Worm (Caenorhabditis elegans) whole organism, L2 larva: ENCODE data around the gene C55A6.10.

ENCODE experiments used
- C34F6.9 ChIP-seq: fragments of 150-350 bp; optimal IDR thresholded peaks from 2 replicates; lab custom pipeline; 2014; ENCODE audit warnings: missing biosample characterization, missing genetic modification characterization
- F13H6.1 ChIP-seq: sonication (generic microtip); optimal IDR thresholded peaks from 2 replicates; lab custom pipeline; 2016; ENCODE audit warnings: missing genetic modification characterization, missing compliant biosample characterization
- R02D3.7 ChIP-seq: fragments of 150-350 bp; optimal IDR thresholded peaks from 2 replicates; lab custom pipeline; 2014; ENCODE audit warnings: missing biosample characterization, missing genetic modification characterization
- Y55F3AM.14 ChIP-seq: fragments of 200-800 bp; sonication (Bioruptor generic); optimal IDR thresholded peaks from 2 replicates; lab custom pipeline; 2018; ENCODE audit warnings: mild to moderate bottlenecking, missing genetic modification characterization, missing compliant biosample characterization
- alr-1 ChIP-seq: fragments of 150-350 bp; optimal IDR thresholded peaks from 2 replicates; lab custom pipeline; 2014; ENCODE audit warnings: missing biosample characterization, missing genetic modification characterization
- ama-1 ChIP-seq: fragments of 150-350 bp; optimal IDR thresholded peaks from 2 replicates; lab custom pipeline; 2018; ENCODE audit warnings: inconsistent platforms
- blmp-1 ChIP-seq: sonication (generic microtip); optimal IDR thresholded peaks from 2 replicates; lab custom pipeline; 2017; ENCODE audit warnings: missing genetic modification characterization, mild to moderate bottlenecking, missing compliant biosample characterization, antibody characterized with exemption, moderate library complexity; ENCODE audit not compliant: insufficient read depth
- ceh-16 ChIP-seq: fragments of 150-350 bp; optimal IDR thresholded peaks from 2 replicates; lab custom pipeline; 2014; ENCODE audit warnings: missing biosample characterization, missing genetic modification characterization
- crh-2 ChIP-seq: sonication (generic microtip); optimal IDR thresholded peaks from 2 replicates; lab custom pipeline; 2017; ENCODE audit warnings: missing biosample characterization, missing genetic modification characterization
- dmd-4 ChIP-seq: sonication (generic microtip); optimal IDR thresholded peaks from 2 replicates; lab custom pipeline; 2017; ENCODE audit warnings: missing biosample characterization, missing genetic modification characterization
- egl-27 ChIP-seq: sonication (generic microtip); optimal IDR thresholded peaks from 3 replicates; lab custom pipeline; 2017; ENCODE audit warnings: missing biosample characterization, missing genetic modification reagents, missing genetic modification characterization
- elt-1 ChIP-seq: fragments of 150-350 bp; optimal IDR thresholded peaks from 2 replicates; lab custom pipeline; 2014; ENCODE audit warnings: missing biosample characterization, missing genetic modification characterization
- fos-1 ChIP-seq: fragments of 150-350 bp; optimal IDR thresholded peaks from 2 replicates; lab custom pipeline; 2014; ENCODE audit warnings: missing biosample characterization, missing genetic modification characterization
- gmeb-1 ChIP-seq: fragments of 150-350 bp; optimal IDR thresholded peaks from 2 replicates; lab custom pipeline; 2014; ENCODE audit warnings: missing biosample characterization, missing genetic modification characterization
- lin-13 ChIP-seq: fragments of 150-350 bp; optimal IDR thresholded peaks from 2 replicates; lab custom pipeline; 2014; ENCODE audit warnings: missing biosample characterization, missing genetic modification reagents, missing genetic modification characterization
- lsy-2 ChIP-seq, 2 experiments: fragments of 150-350 bp in 1 of 2; sonication (generic microtip) in 1 of 2; optimal IDR thresholded peaks; 2 replicates each; lab custom pipeline; 2014 to 2017; ENCODE audit warnings: missing biosample characterization in 2 of 2, missing genetic modification characterization in 2 of 2
- mab-5 ChIP-seq: fragments of 150-350 bp; optimal IDR thresholded peaks from 2 replicates; lab custom pipeline; 2014; ENCODE audit warnings: missing biosample characterization, missing genetic modification characterization
- mbf-1 ChIP-seq: sonication (generic microtip); optimal IDR thresholded peaks from 2 replicates; lab custom pipeline; 2017; ENCODE audit warnings: missing biosample characterization, missing genetic modification characterization
- mdl-1 ChIP-seq, 2 experiments: fragments of 150-350 bp in 1 of 2; sonication (generic microtip) in 1 of 2; optimal IDR thresholded peaks; 2 replicates each; lab custom pipeline; 2017; ENCODE audit warnings: missing biosample characterization in 2 of 2, missing genetic modification characterization in 2 of 2
- nhr-129 ChIP-seq: fragments of 150-350 bp; optimal IDR thresholded peaks from 2 replicates; lab custom pipeline; 2014; ENCODE audit warnings: missing biosample characterization, missing genetic modification characterization
- nhr-21 ChIP-seq: fragments of 150-350 bp; optimal IDR thresholded peaks from 2 replicates; lab custom pipeline; 2014; ENCODE audit warnings: missing biosample characterization, missing genetic modification characterization
- nhr-23 ChIP-seq: fragments of 150-350 bp; optimal IDR thresholded peaks from 2 replicates; lab custom pipeline; 2014; ENCODE audit warnings: missing biosample characterization, missing genetic modification reagents, missing genetic modification characterization
- nhr-25 ChIP-seq: fragments of 150-350 bp; sonication (generic microtip); optimal IDR thresholded peaks from 3 replicates; lab custom pipeline; 2014; ENCODE audit warnings: missing biosample characterization, missing genetic modification characterization
- nhr-6 ChIP-seq: fragments of 150-350 bp; optimal IDR thresholded peaks from 2 replicates; lab custom pipeline; 2014; ENCODE audit warnings: missing biosample characterization, missing genetic modification characterization
- nhr-77 ChIP-seq: fragments of 150-350 bp; optimal IDR thresholded peaks from 2 replicates; lab custom pipeline; 2014; ENCODE audit warnings: missing biosample characterization, missing genetic modification characterization
- peb-1 ChIP-seq: fragments of 150-350 bp; optimal IDR thresholded peaks from 2 replicates; lab custom pipeline; 2014; ENCODE audit warnings: missing biosample characterization, missing genetic modification characterization
- skn-1 ChIP-seq: sonication (generic microtip); optimal IDR thresholded peaks from 2 replicates; lab custom pipeline; 2017; ENCODE audit warnings: missing biosample characterization, missing genetic modification characterization
- sma-3 ChIP-seq: sonication (generic microtip); optimal IDR thresholded peaks from 2 replicates; lab custom pipeline; 2016; ENCODE audit warnings: missing genetic modification reagents, missing genetic modification characterization, missing compliant biosample characterization
- sma-9 ChIP-seq, 2 experiments: fragments of 150-350 bp in 1 of 2; sonication (generic microtip) in 1 of 2; optimal IDR thresholded peaks; 2 replicates each; lab custom pipeline; 2014 to 2016; ENCODE audit warnings: missing genetic modification characterization in 2 of 2, mild to moderate bottlenecking in 1 of 2, missing biosample characterization in 1 of 2, missing compliant biosample characterization in 1 of 2, missing genetic modification reagents in 1 of 2, moderate library complexity in 1 of 2
- snpc-4 ChIP-seq: fragments of 150-350 bp; optimal IDR thresholded peaks from 2 replicates; lab custom pipeline; 2014; ENCODE audit warnings: missing biosample characterization, missing genetic modification characterization
- unc-55 ChIP-seq: fragments of 150-350 bp; sonication (generic microtip); optimal IDR thresholded peaks from 3 replicates; lab custom pipeline; 2014; ENCODE audit warnings: missing biosample characterization, missing genetic modification reagents, missing genetic modification characterization
- unc-62 ChIP-seq: fragments of 150-350 bp; optimal IDR thresholded peaks from 2 replicates; lab custom pipeline; 2014; ENCODE audit warnings: missing biosample characterization, missing genetic modification reagents, missing genetic modification characterization
- zag-1 ChIP-seq: fragments of 150-350 bp; optimal IDR thresholded peaks from 2 replicates; lab custom pipeline; 2014; ENCODE audit warnings: missing biosample characterization, missing genetic modification characterization
- ztf-1 ChIP-seq: fragments of 200-800 bp; sonication (Bioruptor generic); conservative IDR thresholded peaks from 2 replicates; pipeline ENCODE4 v1.3.6; 2022; ENCODE audit warnings: missing genetic modification characterization, missing compliant biosample characterization
- ztf-11 ChIP-seq: sonication (generic microtip); optimal IDR thresholded peaks from 2 replicates; lab custom pipeline; 2017; ENCODE audit warnings: missing biosample characterization, missing genetic modification characterization
- ztf-4 ChIP-seq: fragments of 150-350 bp; optimal IDR thresholded peaks from 2 replicates; lab custom pipeline; 2014; ENCODE audit warnings: missing biosample characterization, missing genetic modification characterization

Gene C55A6.10

DNA sequence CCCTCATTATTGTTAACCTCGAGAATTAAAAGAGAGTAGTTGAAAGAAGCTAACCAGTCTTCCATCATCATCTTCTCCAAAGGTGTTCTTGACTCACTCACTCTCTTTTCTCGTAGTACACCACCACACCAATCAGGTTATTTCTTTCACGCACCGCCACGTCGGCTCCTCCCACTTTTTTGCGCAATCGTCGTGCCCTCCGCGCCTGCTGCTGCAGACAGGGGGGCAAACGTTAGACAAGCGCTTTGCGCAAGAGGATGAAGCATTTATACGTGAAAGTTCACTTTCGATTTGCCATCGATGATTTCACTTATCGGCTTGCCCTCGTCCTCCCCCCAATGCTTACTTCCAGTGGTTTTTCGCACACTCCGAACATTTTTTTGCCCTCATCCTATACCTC lies 20.2 kb downstream of the C55A6.10 start:
- TF ChIP-seq mab-5 (tag; lab: Kevin White, UChicago) (no peak), mdl-1 (tag; optimal IDR thresholded peaks at IDR 0.05; lab: Kevin White, UChicago) (no peak), dmd-4 (tag; lab: Kevin White, UChicago) (no peak), sma-9 (GFP tag; optimal IDR thresholded peaks at IDR 0.05; lab: Kevin White, UChicago) (no peak), sma-9 (tag; optimal IDR thresholded peaks at IDR 0.05; lab: Kevin White, UChicago) (no peak), ama-1 (lab: Kevin White, UChicago) (no peak), nhr-129 (no peak), F13H6.1 (peak; percentile 59), nhr-25 (tag; lab: Kevin White, UChicago) (peak; percentile 61), nhr-21 (tag; lab: Kevin White, UChicago) (no peak), elt-1 (tag; lab: Kevin White, UChicago) (no peak), blmp-1 (peak; percentile 59), nhr-6 (tag; lab: Kevin White, UChicago) (no peak), alr-1 (no peak), gmeb-1 (tag; lab: Kevin White, UChicago) (no peak), ztf-11 (no peak), peb-1 (tag; lab: Kevin White, UChicago) (no peak), fos-1 (no peak), zag-1 (no peak), unc-62 (GFP tag; lab: Kevin White, UChicago) (no peak), nhr-23 (tag; lab: Kevin White, UChicago) (no peak), mbf-1 (tag; lab: Kevin White, UChicago) (no peak), unc-55 (GFP tag; lab: Kevin White, UChicago) (no peak), lin-13 (GFP tag; lab: Kevin White, UChicago) (no peak)

DNA sequence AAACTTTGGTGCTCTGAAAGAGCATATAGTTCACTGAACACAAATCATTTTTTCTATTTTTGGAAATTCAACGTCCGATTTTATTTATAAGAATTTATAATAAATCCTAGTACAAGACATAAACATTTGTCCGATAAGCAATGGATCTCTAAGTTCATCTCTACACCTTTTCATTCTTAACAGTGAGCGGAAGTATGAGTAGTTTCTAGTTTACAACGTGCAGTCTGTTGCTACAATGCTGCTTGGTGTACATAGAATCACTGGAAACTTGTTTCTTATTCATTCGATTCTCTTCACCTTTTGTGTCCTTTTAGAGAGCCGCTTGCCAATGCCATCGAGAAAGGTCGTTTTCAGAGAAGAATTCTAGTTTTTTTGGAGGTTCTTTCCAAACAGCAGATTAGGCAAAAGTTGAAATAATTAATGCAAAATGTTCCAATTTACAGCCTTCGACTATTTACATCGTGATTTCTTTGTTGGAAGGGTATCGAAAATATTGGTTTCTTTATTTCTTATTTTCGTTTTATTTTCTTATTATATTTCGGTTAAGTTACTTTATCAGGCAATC lies 21.9 kb downstream of the C55A6.10 start:
- no peak for TF ChIP-seq ztf-11
- peak; percentile 53 for TF ChIP-seq nhr-25 (tag; lab: Kevin White, UChicago)
- TF ChIP-seq zag-1 = no peak
- TF ChIP-seq, all 48 proteins: peak for 1

DNA sequence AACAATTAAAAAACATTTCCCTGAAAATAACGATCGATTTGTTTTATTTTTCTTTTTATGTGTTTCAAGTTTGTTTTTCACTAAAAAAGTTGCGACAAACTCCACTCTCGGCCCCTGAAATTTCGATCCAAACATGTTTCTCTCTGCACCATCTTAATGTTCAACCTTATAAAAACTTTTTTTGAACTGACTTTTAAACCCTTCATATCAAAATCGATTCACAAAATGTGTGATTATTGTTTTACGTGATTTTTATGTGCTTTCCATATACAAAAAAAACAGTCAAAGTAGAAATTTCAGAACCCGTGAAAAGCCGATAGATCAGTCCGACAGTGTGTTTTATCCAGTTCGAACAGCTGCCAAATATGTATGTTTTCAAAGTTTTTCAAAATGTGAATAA lies 22.4 kb downstream of the C55A6.10 start, which contains the start of gene ccch-1:
ccch-1 (plus strand) TSS at position 301 of the 400 bp plus-strand sequence.
- TF ChIP-seq nhr-23 (tag; lab: Kevin White, UChicago) (no peak), alr-1 (no peak)

DNA sequence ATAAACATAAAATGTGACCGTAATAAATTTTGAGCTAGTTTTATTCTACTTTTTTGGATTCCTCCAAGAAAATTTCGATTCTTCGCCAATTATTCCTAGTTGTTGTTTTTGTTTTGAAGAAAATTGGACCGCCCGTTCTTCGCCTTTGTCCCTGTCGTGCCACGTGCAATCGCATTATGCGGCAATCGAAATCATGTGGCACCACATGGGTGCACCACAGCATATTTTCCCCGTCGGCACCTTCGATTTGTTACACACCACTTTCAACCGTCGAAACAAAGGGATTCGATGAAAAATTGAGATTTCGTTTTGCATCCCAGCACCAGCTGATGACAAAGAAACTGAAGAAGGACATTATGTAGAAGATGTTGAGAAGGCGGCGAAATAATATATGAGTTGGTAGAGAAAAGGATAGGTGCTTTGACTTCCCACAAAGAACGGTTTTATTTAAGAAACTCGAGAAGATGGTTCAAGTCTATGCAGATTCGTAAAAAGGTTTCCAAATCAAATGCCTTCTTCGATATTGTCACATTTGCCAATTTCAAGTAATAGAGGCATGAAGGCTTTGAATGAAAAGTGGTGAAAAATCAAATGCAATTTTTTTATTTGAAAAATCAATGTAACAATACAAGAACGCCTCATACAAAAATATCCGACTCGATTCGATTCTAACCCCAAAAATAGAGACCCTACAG lies 23.6 kb downstream of the C55A6.10 start:
- peak; percentile 13 for TF ChIP-seq nhr-129
- peak; percentile 30 for TF ChIP-seq nhr-25 (tag; lab: Kevin White, UChicago)
- no peak for TF ChIP-seq nhr-77 (tag; lab: Kevin White, UChicago)

DNA sequence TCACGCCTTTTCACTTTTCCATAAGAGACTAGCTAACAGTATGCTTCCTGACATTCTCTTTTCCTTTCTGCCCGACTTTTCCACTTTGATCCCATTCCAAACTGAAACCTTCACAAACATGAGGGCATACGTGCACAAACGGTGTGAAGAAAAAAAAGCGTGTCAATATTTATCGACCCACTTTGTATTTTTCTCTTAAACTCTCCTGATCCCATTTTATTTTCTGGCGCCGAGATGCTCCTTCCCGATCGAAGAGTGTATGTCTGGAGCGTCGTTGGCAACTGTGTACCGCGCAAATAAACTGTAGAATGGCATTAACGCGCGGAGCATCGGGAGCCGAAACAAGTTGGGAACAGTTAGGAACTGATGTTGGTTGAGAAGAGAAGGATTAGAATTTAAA lies 24.4 kb downstream of the C55A6.10 start:
- TF ChIP-seq ama-1 (lab: Kevin White, UChicago) (no peak), ztf-1 (GFP tag; lab: Robert Waterston, UW) (no peak), ceh-16 (tag; lab: Kevin White, UChicago) (no peak), nhr-23 (tag; lab: Kevin White, UChicago) (no peak), sma-9 (GFP tag; optimal IDR thresholded peaks at IDR 0.05; lab: Kevin White, UChicago) (peak; percentile 44), sma-9 (tag; optimal IDR thresholded peaks at IDR 0.05; lab: Kevin White, UChicago) (no peak), zag-1 (no peak), R02D3.7 (tag; lab: Kevin White, UChicago) (no peak), sma-3 (GFP tag; lab: Kevin White, UChicago) (no peak), F13H6.1 (peak; percentile 82), nhr-129 (peak; percentile 41), crh-2 (tag; lab: Kevin White, UChicago) (no peak)

DNA sequence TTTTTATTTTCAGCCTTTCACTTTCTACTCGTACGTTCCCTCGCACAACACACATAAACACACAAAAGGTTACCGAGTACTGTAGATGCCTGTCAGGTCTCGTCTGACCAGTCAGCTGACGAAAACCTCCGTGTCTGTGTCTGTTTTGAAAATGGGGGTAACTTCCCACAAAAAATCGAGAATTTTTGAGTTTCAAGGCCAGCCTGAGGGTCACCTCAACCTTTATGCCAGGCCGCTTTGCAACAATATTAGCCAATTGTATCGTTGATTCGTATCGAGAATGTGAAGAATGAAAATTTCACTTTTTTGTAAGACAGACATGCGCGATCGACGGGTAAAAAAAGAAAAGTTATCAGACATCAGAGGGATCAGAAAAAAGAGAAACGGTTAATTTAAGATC lies 26.0 kb downstream of the C55A6.10 start:
- TF ChIP-seq lin-13 (GFP tag; lab: Kevin White, UChicago) = no peak
- no peak for TF ChIP-seq skn-1
- no peak for TF ChIP-seq unc-55 (GFP tag; lab: Kevin White, UChicago)
- TF ChIP-seq sma-3 (GFP tag; lab: Kevin White, UChicago) = peak; percentile 82
- peak; percentile 18 for TF ChIP-seq fos-1
- peak; percentile 65 for TF ChIP-seq sma-9 (GFP tag; optimal IDR thresholded peaks at IDR 0.05; lab: Kevin White, UChicago)
- TF ChIP-seq sma-9 (tag; optimal IDR thresholded peaks at IDR 0.05; lab: Kevin White, UChicago) = no peak
- peak; percentile 73 for TF ChIP-seq nhr-6 (tag; lab: Kevin White, UChicago)
- TF ChIP-seq nhr-21 (tag; lab: Kevin White, UChicago) = peak; percentile 47
- TF ChIP-seq Y55F3AM.14 (GFP tag; lab: Kevin White, UChicago) = peak; percentile 45
- no peak for TF ChIP-seq nhr-23 (tag; lab: Kevin White, UChicago)
- peak; percentile 53 for TF ChIP-seq crh-2 (tag; lab: Kevin White, UChicago)
- peak; percentile 16 for TF ChIP-seq ztf-4
- TF ChIP-seq nhr-25 (tag; lab: Kevin White, UChicago) = peak; percentile 96
- peak; percentile 97 for TF ChIP-seq blmp-1
- peak; percentile 24 for TF ChIP-seq C34F6.9 (tag; lab: Kevin White, UChicago)
- peak; percentile 80 for TF ChIP-seq nhr-129
- peak; percentile 32 for TF ChIP-seq egl-27 (tag; lab: Kevin White, UChicago)
- TF ChIP-seq lsy-2 (tag; optimal IDR thresholded peaks at IDR 0.05; lab: Kevin White, UChicago) = peak in 1 of 2 experiments; percentile 45
- TF ChIP-seq ztf-1 (GFP tag; lab: Robert Waterston, UW) = no peak
- TF ChIP-seq snpc-4 (tag; lab: Kevin White, UChicago) = peak; percentile 16
- peak; percentile 48 for TF ChIP-seq F13H6.1
- TF ChIP-seq ceh-16 (tag; lab: Kevin White, UChicago) = peak; percentile 53
